Fruit fly (Drosophila melanogaster) whole organism, adult: Measurements from ENCODE around the gene mib1.

Experiments used
- Crg-1 ChIP-seq: fragments of 200-800 bp; sonication (Bioruptor generic); optimal IDR thresholded peaks from 2 replicates; lab custom pipeline; 2016; ENCODE audit warnings: missing biosample characterization, missing genetic modification characterization
- kay ChIP-seq: fragments of 200-800 bp; sonication (Bioruptor generic); peaks from one replicate; lab custom pipeline; 2016; ENCODE audit warnings: missing biosample characterization, missing genetic modification characterization, borderline replicate concordance
- pad ChIP-seq: fragments of 200-800 bp; sonication (Bioruptor generic); optimal IDR thresholded peaks from 3 replicates; lab custom pipeline; 2017; ENCODE audit warnings: missing biosample characterization, missing genetic modification characterization, mild to moderate bottlenecking, moderate library complexity, missing genetic modification reagents

DNA sequence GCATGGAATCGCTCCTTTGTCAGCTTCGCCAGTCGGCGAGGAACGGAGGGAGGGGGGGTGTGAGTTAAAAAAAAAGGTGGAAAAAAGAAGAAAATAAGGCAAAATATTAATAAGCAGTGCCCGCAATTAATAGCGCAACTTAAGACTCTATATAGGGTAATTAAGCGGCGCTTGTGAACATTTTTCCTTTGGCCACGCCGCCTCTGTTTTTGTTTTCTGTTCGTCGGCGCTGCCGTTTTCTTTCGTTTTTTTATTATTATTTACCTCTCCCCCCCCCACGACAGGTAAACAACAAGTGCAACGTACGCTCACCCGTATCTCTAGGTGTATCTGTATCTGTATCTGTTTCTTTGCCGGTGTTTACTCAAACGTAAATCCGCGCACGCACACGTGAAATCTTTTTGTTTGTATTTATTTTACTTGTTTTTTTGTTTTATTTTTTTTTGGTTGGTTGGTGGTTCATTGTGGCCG, 15.6 kb upstream of the mib1 start:
- TF ChIP-seq pad (GFP tag; lab: Kevin White, UChicago) (no peak), Crg-1 (GFP tag; lab: Kevin White, UChicago) (no peak), kay (GFP tag; lab: Kevin White, UChicago) (no peak)
